Worm (Caenorhabditis elegans) whole organism, L1 larva: ENCODE measurements around the gene F28H7.3.

Experiments
- aly-2 ChIP-seq: fragments of 150-350 bp; optimal IDR thresholded peaks from 2 replicates; lab custom pipeline; 2014; ENCODE audit warnings: missing biosample characterization, missing genetic modification characterization
- ama-1 ChIP-seq: fragments of 150-350 bp; optimal IDR thresholded peaks from 2 replicates; lab custom pipeline; 2014
- efl-1 ChIP-seq, 4 experiments: fragments of 150-350 bp; optimal IDR thresholded peaks in 3 of 4; peaks in 1 of 4; 1 replicate in 1 of 4; 2 replicates in 3 of 4; lab custom pipeline; 2014; ENCODE audit warnings: missing biosample characterization in 2 of 4, missing genetic modification characterization in 2 of 4, missing genetic modification reagents in 2 of 4
- fkh-10 ChIP-seq: sonication (generic microtip); optimal IDR thresholded peaks from 2 replicates; lab custom pipeline; 2017; ENCODE audit warnings: missing biosample characterization, missing genetic modification reagents, missing genetic modification characterization
- hpl-2 ChIP-seq: fragments of 150-350 bp; optimal IDR thresholded peaks from 2 replicates; lab custom pipeline; 2014; ENCODE audit warnings: missing biosample characterization, missing genetic modification reagents, missing genetic modification characterization
- lin-39 ChIP-seq: fragments of 150-350 bp; optimal IDR thresholded peaks from 2 replicates; lab custom pipeline; 2014; ENCODE audit warnings: missing biosample characterization, missing genetic modification reagents, missing genetic modification characterization

DNA sequence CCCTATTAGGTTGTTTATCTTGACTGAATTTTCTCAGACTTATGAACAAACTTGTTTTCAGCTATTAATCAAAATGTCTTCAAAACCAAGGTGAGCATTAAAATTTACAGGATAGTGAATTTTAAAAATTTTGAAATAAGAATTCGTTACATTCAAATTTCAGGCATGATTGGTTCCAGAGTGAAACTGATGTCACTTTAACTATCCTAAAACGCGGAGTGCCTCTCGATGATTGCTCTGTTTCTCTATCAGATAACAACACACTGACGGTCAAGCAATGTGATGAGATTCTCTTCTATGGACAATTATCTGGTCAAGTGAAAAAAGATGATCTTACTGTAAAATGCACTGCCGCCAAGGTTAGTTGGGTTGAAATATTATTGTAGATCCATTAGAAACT is 20.8 kb upstream of the F28H7.3 start, which contains the start of gene D1054.3:
- TF ChIP-seq aly-2 (tag; lab: Kevin White, UChicago) (no peak), fkh-10 (GFP tag; lab: Kevin White, UChicago) (no peak), hpl-2 (no peak), lin-39 (no peak), efl-1 (optimal IDR thresholded peaks at IDR 0.05; lab: Kevin White, UChicago) (no peak), efl-1 (GFP tag; optimal IDR thresholded peaks at IDR 0.05 in 1 of 2; lab: Kevin White, UChicago) (no peak), ama-1 (lab: Kevin White, UChicago) (no peak)
